Worm (Caenorhabditis elegans) whole organism, young adult: ENCODE measurements around the gene decr-1.3.

ENCODE experiments used
- D2030.7 ChIP-seq: fragments of 200-800 bp; sonication (Bioruptor generic); IDR thresholded peaks from 2 replicates; pipeline ENCODE4 v1.3.6; 2022; ENCODE audit warnings: missing genetic modification reagents, missing genetic modification characterization, missing compliant biosample characterization
- F39B2.1 ChIP-seq: fragments of 200-800 bp; sonication (Bioruptor generic); IDR thresholded peaks from 2 replicates; pipeline ENCODE4 v1.3.6; 2022; ENCODE audit warnings: missing genetic modification reagents, missing genetic modification characterization, missing compliant biosample characterization
- F49E8.2 ChIP-seq: sonication (generic microtip); optimal IDR thresholded peaks from 3 replicates; lab custom pipeline; 2017; ENCODE audit warnings: missing genetic modification characterization, mild to moderate bottlenecking, missing compliant biosample characterization, antibody characterized with exemption, moderate library complexity; ENCODE audit not compliant: insufficient read depth
- Y53G8AR.9 ChIP-seq: fragments of 200-800 bp; sonication (Bioruptor generic); conservative IDR thresholded peaks from 2 replicates; pipeline ENCODE4 v1.3.6; 2022; ENCODE audit warnings: missing genetic modification reagents, missing genetic modification characterization, missing compliant biosample characterization
- ZK185.1 ChIP-seq: sonication (generic microtip); optimal IDR thresholded peaks from 2 replicates; lab custom pipeline; 2016; ENCODE audit warnings: mild to moderate bottlenecking, missing genetic modification characterization, missing compliant biosample characterization; ENCODE audit not compliant: poor library complexity, severe bottlenecking
- akir-1 ChIP-seq: fragments of 200-800 bp; sonication (Bioruptor generic); optimal IDR thresholded peaks from 2 replicates; lab custom pipeline; 2018; ENCODE audit warnings: mild to moderate bottlenecking, missing genetic modification characterization, moderate library complexity, missing compliant biosample characterization
- ama-1 ChIP-seq, 3 experiments: fragments of 150-350 bp in 1 of 3; sonication (generic microtip) in 2 of 3; optimal IDR thresholded peaks; 2 replicates each; lab custom pipeline; 2014 to 2018; ENCODE audit warnings: missing biosample characterization in 2 of 3, missing genetic modification characterization in 2 of 3, missing genetic modification reagents in 2 of 3
- aptf-3 ChIP-seq: fragments of 200-800 bp; sonication (Bioruptor generic); IDR thresholded peaks from 2 replicates; pipeline ENCODE4 v1.3.6; 2022; ENCODE audit warnings: missing genetic modification characterization, missing compliant biosample characterization
- athp-1 ChIP-seq: sonication (generic microtip); optimal IDR thresholded peaks from 2 replicates; lab custom pipeline; 2017; ENCODE audit warnings: mild to moderate bottlenecking, missing genetic modification characterization, missing compliant biosample characterization
- attf-3 ChIP-seq: fragments of 200-800 bp; sonication (Bioruptor generic); conservative IDR thresholded peaks from 2 replicates; pipeline ENCODE4 v1.3.6; 2022; ENCODE audit warnings: missing genetic modification reagents, missing genetic modification characterization, missing compliant biosample characterization
- attf-6 ChIP-seq: fragments of 200-800 bp; sonication (Bioruptor generic); IDR thresholded peaks from 2 replicates; pipeline ENCODE4 v1.3.6; 2022; ENCODE audit warnings: missing genetic modification reagents, missing genetic modification characterization, missing compliant biosample characterization
- cebp-2 ChIP-seq: fragments of 200-800 bp; sonication (Bioruptor generic); IDR thresholded peaks from 2 replicates; pipeline ENCODE4 v1.3.6; 2022; ENCODE audit warnings: missing genetic modification characterization, missing compliant biosample characterization
- ceh-27 ChIP-seq: fragments of 200-800 bp; sonication (Bioruptor generic); optimal IDR thresholded peaks from 2 replicates; lab custom pipeline; 2018; ENCODE audit warnings: mild to moderate bottlenecking, missing genetic modification characterization, moderate library complexity, missing compliant biosample characterization
- ceh-58 ChIP-seq: fragments of 200-800 bp; sonication (Bioruptor generic); IDR thresholded peaks from 2 replicates; pipeline ENCODE4 v1.3.6; 2022; ENCODE audit warnings: missing genetic modification characterization, missing compliant biosample characterization
- egl-18 ChIP-seq: fragments of 200-800 bp; sonication (Bioruptor generic); IDR thresholded peaks from 2 replicates; pipeline ENCODE4 v1.3.6; 2022; ENCODE audit warnings: missing genetic modification reagents, missing genetic modification characterization, missing compliant biosample characterization
- ekl-4 ChIP-seq: fragments of 200-800 bp; sonication (Bioruptor generic); IDR thresholded peaks from 2 replicates; pipeline ENCODE4 v1.3.6; 2022; ENCODE audit warnings: missing genetic modification reagents, missing genetic modification characterization, missing compliant biosample characterization
- him-1 ChIP-seq: sonication (generic microtip); optimal IDR thresholded peaks from 2 replicates; lab custom pipeline; 2016; ENCODE audit warnings: missing genotype, missing genetic modification reagents, missing genetic modification characterization, missing compliant biosample characterization
- hlh-26 ChIP-seq: fragments of 200-800 bp; sonication (Bioruptor generic); conservative IDR thresholded peaks from 2 replicates; pipeline ENCODE4 v1.3.6; 2022; ENCODE audit warnings: missing genetic modification reagents, missing genetic modification characterization, missing compliant biosample characterization
- let-526 ChIP-seq: fragments of 200-800 bp; sonication (Bioruptor generic); IDR thresholded peaks from 2 replicates; pipeline ENCODE4 v1.3.6; 2022; ENCODE audit warnings: missing genetic modification reagents, missing genetic modification characterization, missing compliant biosample characterization
- let-607 ChIP-seq, 2 experiments: fragments of 200-800 bp in 1 of 2; sonication (Bioruptor generic) in 1 of 2; sonication (generic microtip) in 1 of 2; optimal IDR thresholded peaks; 2 replicates each; lab custom pipeline; 2016 to 2018; ENCODE audit warnings: mild to moderate bottlenecking in 2 of 2, missing compliant biosample characterization in 2 of 2, missing genetic modification characterization in 2 of 2, moderate library complexity in 2 of 2, missing genotype in 1 of 2
- lin-26 ChIP-seq: fragments of 200-800 bp; sonication (Bioruptor generic); IDR thresholded peaks from 2 replicates; pipeline ENCODE4 v1.3.6; 2022; ENCODE audit warnings: missing genetic modification reagents, missing genetic modification characterization, missing compliant biosample characterization
- lin-40 ChIP-seq: sonication (generic microtip); optimal IDR thresholded peaks from 2 replicates; lab custom pipeline; 2016; ENCODE audit warnings: missing genetic modification characterization, mild to moderate bottlenecking, missing compliant biosample characterization, missing genotype, missing genetic modification reagents
- lin-54 ChIP-seq: fragments of 200-800 bp; sonication (Bioruptor generic); optimal IDR thresholded peaks from 2 replicates; lab custom pipeline; 2018; ENCODE audit warnings: mild to moderate bottlenecking, missing genetic modification characterization, missing compliant biosample characterization
- lsy-27 ChIP-seq: sonication (generic microtip); optimal IDR thresholded peaks from 2 replicates; lab custom pipeline; 2017; ENCODE audit warnings: missing genetic modification characterization, mild to moderate bottlenecking, missing compliant biosample characterization, antibody characterized with exemption, missing genotype, borderline replicate concordance; ENCODE audit not compliant: insufficient read depth
- madf-3 ChIP-seq: fragments of 200-800 bp; sonication (Bioruptor generic); IDR thresholded peaks from 2 replicates; pipeline ENCODE4 v1.3.6; 2022; ENCODE audit warnings: missing genetic modification reagents, missing genetic modification characterization, missing compliant biosample characterization
- madf-6 ChIP-seq: fragments of 200-800 bp; sonication (Bioruptor generic); IDR thresholded peaks from 2 replicates; pipeline ENCODE4 v1.3.6; 2022; ENCODE audit warnings: missing genetic modification reagents, missing genetic modification characterization, missing compliant biosample characterization
- mes-4 ChIP-seq: sonication (generic microtip); optimal IDR thresholded peaks from 2 replicates; lab custom pipeline; 2016; ENCODE audit warnings: missing genotype, missing genetic modification characterization, missing compliant biosample characterization
- nfya-2 ChIP-seq: fragments of 200-800 bp; sonication (Bioruptor generic); IDR thresholded peaks from 2 replicates; pipeline ENCODE4 v1.3.6; 2022; ENCODE audit warnings: missing genetic modification reagents, missing genetic modification characterization, missing compliant biosample characterization
- nfyb-1 ChIP-seq: fragments of 200-800 bp; sonication (Bioruptor generic); IDR thresholded peaks from 2 replicates; pipeline ENCODE4 v1.3.6; 2022; ENCODE audit warnings: missing genetic modification reagents, missing genetic modification characterization, missing compliant biosample characterization
- nhr-179 ChIP-seq: sonication (generic microtip); optimal IDR thresholded peaks from 2 replicates; lab custom pipeline; 2016; ENCODE audit warnings: mild to moderate bottlenecking, missing genetic modification characterization, missing compliant biosample characterization
- nhr-27 ChIP-seq: fragments of 200-800 bp; sonication (Bioruptor generic); optimal IDR thresholded peaks from 2 replicates; lab custom pipeline; 2018; ENCODE audit warnings: mild to moderate bottlenecking, missing genetic modification characterization, moderate library complexity, missing compliant biosample characterization
- pbrm-1 ChIP-seq: fragments of 200-800 bp; sonication (Bioruptor generic); IDR thresholded peaks from 2 replicates; pipeline ENCODE4 v1.3.6; 2022; ENCODE audit warnings: missing genetic modification reagents, missing genetic modification characterization, missing compliant biosample characterization
- repo-1 ChIP-seq: sonication (generic microtip); optimal IDR thresholded peaks from 2 replicates; lab custom pipeline; 2017; ENCODE audit warnings: mild to moderate bottlenecking, missing genetic modification characterization, missing compliant biosample characterization
- sdz-38 ChIP-seq: sonication (generic microtip); optimal IDR thresholded peaks from 2 replicates; lab custom pipeline; 2016; ENCODE audit warnings: missing genotype, missing genetic modification characterization, missing compliant biosample characterization
- sea-2 ChIP-seq: fragments of 200-800 bp; sonication (Bioruptor generic); IDR thresholded peaks from 2 replicates; pipeline ENCODE4 v1.3.6; 2022; ENCODE audit warnings: missing genetic modification characterization, missing compliant biosample characterization
- snpc-1.1 ChIP-seq: sonication (generic microtip); optimal IDR thresholded peaks from 2 replicates; lab custom pipeline; 2017; ENCODE audit warnings: missing genetic modification characterization, mild to moderate bottlenecking, missing compliant biosample characterization, antibody characterized with exemption, moderate library complexity, missing genotype, missing genetic modification reagents; ENCODE audit not compliant: insufficient read depth
- snpc-1.3 ChIP-seq: sonication (generic microtip); optimal IDR thresholded peaks from 2 replicates; lab custom pipeline; 2017; ENCODE audit warnings: missing genetic modification characterization, mild to moderate bottlenecking, missing compliant biosample characterization, antibody characterized with exemption, moderate library complexity, missing genotype, missing genetic modification reagents; ENCODE audit not compliant: insufficient read depth
- snpc-3.4 ChIP-seq: sonication (generic microtip); optimal IDR thresholded peaks from 2 replicates; lab custom pipeline; 2017; ENCODE audit warnings: missing genetic modification characterization, mild to moderate bottlenecking, missing compliant biosample characterization, antibody characterized with exemption, moderate library complexity, missing genotype, missing genetic modification reagents
- snpc-4 ChIP-seq, 5 experiments: fragments of 150-350 bp in 1 of 5; sonication (generic microtip) in 4 of 5; optimal IDR thresholded peaks; 2 replicates each; lab custom pipeline; 2014 to 2018; ENCODE audit warnings: missing genetic modification characterization in 5 of 5, missing biosample characterization in 3 of 5, antibody characterized with exemption in 2 of 5, mild to moderate bottlenecking in 2 of 5, missing compliant biosample characterization in 2 of 5, missing genotype in 2 of 5, moderate library complexity in 2 of 5, missing genetic modification reagents in 1 of 5
- tbp1 ChIP-seq: fragments of 200-800 bp; sonication (Bioruptor generic); optimal IDR thresholded peaks from 2 replicates; lab custom pipeline; 2018; ENCODE audit warnings: mild to moderate bottlenecking, missing genetic modification characterization, missing compliant biosample characterization
- tlf-1 ChIP-seq: fragments of 200-800 bp; sonication (Bioruptor generic); optimal IDR thresholded peaks from 2 replicates; lab custom pipeline; 2018; ENCODE audit warnings: mild to moderate bottlenecking, missing genetic modification characterization, missing compliant biosample characterization
- xnd-1 ChIP-seq: sonication (generic microtip); optimal IDR thresholded peaks from 2 replicates; lab custom pipeline; 2016; ENCODE audit warnings: missing genotype, missing genetic modification reagents, missing genetic modification characterization, missing compliant biosample characterization
- zim-3 ChIP-seq: sonication (generic microtip); optimal IDR thresholded peaks from 2 replicates; lab custom pipeline; 2017; ENCODE audit warnings: mild to moderate bottlenecking, missing genetic modification characterization, moderate library complexity, missing compliant biosample characterization
- ztf-6 ChIP-seq: fragments of 200-800 bp; sonication (Bioruptor generic); IDR thresholded peaks from 2 replicates; pipeline ENCODE4 v1.3.6; 2022; ENCODE audit warnings: missing genetic modification reagents, missing genetic modification characterization, missing compliant biosample characterization

Gene decr-1.3

DNA sequence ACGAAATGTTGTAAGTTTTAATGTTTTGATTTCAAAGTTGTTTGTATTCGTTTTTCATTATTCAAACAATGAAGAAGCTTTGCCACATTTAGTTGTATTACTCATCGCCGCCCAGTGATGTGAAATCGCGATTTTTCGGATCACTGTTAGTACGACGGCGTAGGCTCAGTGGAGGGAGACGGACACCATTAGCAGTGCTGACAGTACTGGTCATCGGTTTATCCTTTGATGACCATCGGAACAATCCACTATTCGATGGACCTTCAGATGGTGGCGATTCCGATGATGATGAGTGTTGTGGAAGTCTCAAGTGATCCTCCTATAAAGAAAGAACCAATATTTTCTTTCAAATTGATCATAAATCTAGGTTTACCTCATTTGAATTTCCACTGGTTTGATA lies 14.2 kb upstream of the decr-1.3 start:
- peak; percentile 50 for TF ChIP-seq tlf-1
- TF ChIP-seq ceh-27 (GFP tag; lab: Kevin White, UChicago) = no peak
- TF ChIP-seq snpc-4 (GFP tag; optimal IDR thresholded peaks at IDR 0.05; lab: Kevin White, UChicago) = no peak
- peak in 1 of 4 experiments; percentile 1 for TF ChIP-seq snpc-4 (tag; optimal IDR thresholded peaks at IDR 0.05; lab: Kevin White, UChicago)
- 0 out of 2 replicates have a peak, but pooled peaks have one; percentile 29 for TF ChIP-seq lin-26 (GFP tag; lab: Robert Waterston, UW)
- TF ChIP-seq Y53G8AR.9 (GFP tag; lab: Robert Waterston, UW) = peak; percentile 78
- peak; percentile 60 for TF ChIP-seq madf-6 (GFP tag; lab: Robert Waterston, UW)
- peak; percentile 74 for TF ChIP-seq athp-1 (tag; lab: Kevin White, UChicago)
- peak; percentile 9 for TF ChIP-seq ZK185.1
- TF ChIP-seq him-1 (tag; lab: Kevin White, UChicago) = no peak
- TF ChIP-seq egl-18 (GFP tag; lab: Robert Waterston, UW) = no peak
- TF ChIP-seq attf-6 = 0 out of 2 replicates have a peak, but pooled peaks have one; percentile 10
- TF ChIP-seq ekl-4 (GFP tag; lab: Robert Waterston, UW) = 0 out of 2 replicates have a peak, but pooled peaks have one; percentile 15
- no peak for TF ChIP-seq repo-1 (tag; lab: Kevin White, UChicago)
- peak; percentile 21 for TF ChIP-seq mes-4 (tag; lab: Kevin White, UChicago)
- TF ChIP-seq ama-1 (optimal IDR thresholded peaks at IDR 0.05; lab: Kevin White, UChicago) = no peak
- peak in 1 of 2 experiments; percentile 33 for TF ChIP-seq ama-1 (GFP tag; optimal IDR thresholded peaks at IDR 0.05; lab: Kevin White, UChicago)
- no peak for TF ChIP-seq lin-40 (tag; lab: Kevin White, UChicago)
- TF ChIP-seq F49E8.2 (tag; lab: Kevin White, UChicago) = peak; percentile 21

DNA sequence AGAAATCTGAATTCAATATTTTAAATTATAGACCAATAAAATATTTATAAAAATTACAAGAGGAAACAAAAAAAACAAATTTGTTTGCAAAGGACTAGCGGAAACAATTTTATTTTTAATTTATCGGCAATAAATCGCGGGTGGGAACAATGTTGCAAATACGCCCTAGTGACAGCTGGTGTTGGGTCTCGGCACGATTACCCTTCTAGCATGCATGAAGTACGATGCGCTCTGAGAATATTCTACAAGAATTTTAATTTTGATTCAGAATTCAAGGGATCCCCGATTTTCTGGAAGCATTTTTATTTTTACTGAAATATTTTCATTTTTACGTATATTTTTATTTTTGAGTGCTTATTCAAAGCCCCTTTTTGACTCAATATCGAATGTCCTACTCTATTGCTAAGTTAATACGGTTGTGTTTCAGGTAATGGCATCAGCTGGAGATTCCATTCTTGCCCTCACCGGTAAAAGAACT lies 11.7 kb upstream of the decr-1.3 start, which contains the start of the genes mig-5 and cct-1:
mig-5 (minus strand) TSS at position 8 of the 478 bp plus-strand sequence.
cct-1 (plus strand) TSS at position 428 of the 478 bp plus-strand sequence.
- no peak for TF ChIP-seq nfya-2
- peak; percentile 96 for TF ChIP-seq nfyb-1 (GFP tag; lab: Robert Waterston, UW)
- TF ChIP-seq madf-3 = peak; percentile 83; the same call in 1 of the 2 replicates
- TF ChIP-seq xnd-1 (tag; lab: Kevin White, UChicago) = peak; percentile 16
- peak; percentile 64; the same call in 1 of the 2 replicates for TF ChIP-seq D2030.7
- TF ChIP-seq ceh-58 (GFP tag; lab: Robert Waterston, UW) = no peak
- TF ChIP-seq lin-54 (GFP tag; lab: Kevin White, UChicago) = peak; percentile 90
- peak; percentile 26 for TF ChIP-seq snpc-3.4 (tag; lab: Kevin White, UChicago)
- peak; percentile 54 for TF ChIP-seq him-1 (tag; lab: Kevin White, UChicago)
- no peak for TF ChIP-seq hlh-26 (GFP tag; lab: Robert Waterston, UW)
- no peak for TF ChIP-seq ztf-6 (GFP tag; lab: Robert Waterston, UW)
- TF ChIP-seq snpc-1.1 (tag; lab: Kevin White, UChicago) = peak; percentile 0
- TF ChIP-seq zim-3 (tag; lab: Kevin White, UChicago) = no peak
- TF ChIP-seq F39B2.1 (GFP tag; lab: Robert Waterston, UW) = no peak
- peak; percentile 79 for TF ChIP-seq attf-3 (GFP tag; lab: Robert Waterston, UW)
- peak; percentile 72 for TF ChIP-seq tbp1 (GFP tag; lab: Kevin White, UChicago)
- peak; percentile 94 for TF ChIP-seq pbrm-1 (GFP tag; lab: Robert Waterston, UW)
- TF ChIP-seq lsy-27 (tag; lab: Kevin White, UChicago) = no peak
- TF ChIP-seq athp-1 (tag; lab: Kevin White, UChicago) = peak; percentile 81
- TF ChIP-seq cebp-2 (GFP tag; lab: Robert Waterston, UW) = no peak
- no peak for TF ChIP-seq nhr-179 (tag; lab: Kevin White, UChicago)
- no peak for TF ChIP-seq aptf-3 (GFP tag; lab: Robert Waterston, UW)
- no peak for TF ChIP-seq sdz-38 (tag; lab: Kevin White, UChicago)
- TF ChIP-seq snpc-1.3 (tag; lab: Kevin White, UChicago) = peak; percentile 62
- TF ChIP-seq nhr-27 (tag; lab: Kevin White, UChicago) = no peak
- TF ChIP-seq sea-2 (GFP tag; lab: Robert Waterston, UW) = no peak
- TF ChIP-seq let-607 (tag; optimal IDR thresholded peaks at IDR 0.05; lab: Kevin White, UChicago) = peak in 1 of 2 experiments; percentile 84
- TF ChIP-seq mes-4 (tag; lab: Kevin White, UChicago) = no peak
- no peak for TF ChIP-seq lin-26 (GFP tag; lab: Robert Waterston, UW)
- peak; percentile 64; the same call in 1 of the 2 replicates for TF ChIP-seq let-526 (GFP tag; lab: Robert Waterston, UW)
- TF ChIP-seq akir-1 = no peak
